Worm (Caenorhabditis elegans) whole organism, L1 larva: Measurements from ENCODE around the gene C50F7.9.

ENCODE experiments used
- C34B4.2 ChIP-seq: sonication (generic microtip); optimal IDR thresholded peaks from 2 replicates; lab custom pipeline; 2017; ENCODE audit warnings: mild to moderate bottlenecking, missing genetic modification characterization, missing compliant biosample characterization
- aha-1 ChIP-seq: fragments of 150-350 bp; optimal IDR thresholded peaks from 2 replicates; lab custom pipeline; 2014; ENCODE audit warnings: missing biosample characterization, missing genetic modification characterization
- aly-2 ChIP-seq: fragments of 150-350 bp; optimal IDR thresholded peaks from 2 replicates; lab custom pipeline; 2014; ENCODE audit warnings: missing biosample characterization, missing genetic modification characterization
- ama-1 ChIP-seq: fragments of 150-350 bp; optimal IDR thresholded peaks from 2 replicates; lab custom pipeline; 2014
- ceh-82 ChIP-seq, 3 experiments: fragments of 150-350 bp in 1 of 3; sonication (generic microtip) in 2 of 3; optimal IDR thresholded peaks; 2 replicates each; lab custom pipeline; 2014 to 2017; ENCODE audit warnings: missing biosample characterization in 3 of 3, missing genetic modification characterization in 3 of 3
- dsc-1 ChIP-seq: sonication (generic microtip); optimal IDR thresholded peaks from 2 replicates; lab custom pipeline; 2016; ENCODE audit warnings: mild to moderate bottlenecking, missing genetic modification characterization, missing compliant biosample characterization
- efl-1 ChIP-seq, 4 experiments: fragments of 150-350 bp; optimal IDR thresholded peaks in 3 of 4; peaks in 1 of 4; 1 replicate in 1 of 4; 2 replicates in 3 of 4; lab custom pipeline; 2014; ENCODE audit warnings: missing biosample characterization in 2 of 4, missing genetic modification characterization in 2 of 4, missing genetic modification reagents in 2 of 4
- elt-2 ChIP-seq: sonication (generic microtip); optimal IDR thresholded peaks from 2 replicates; lab custom pipeline; 2016; ENCODE audit warnings: missing genetic modification characterization, mild to moderate bottlenecking, inconsistent platforms, missing compliant biosample characterization, missing genetic modification reagents
- fkh-8 ChIP-seq: sonication (generic microtip); optimal IDR thresholded peaks from 2 replicates; lab custom pipeline; 2016; ENCODE audit warnings: mild to moderate bottlenecking, missing genetic modification characterization, missing compliant biosample characterization
- grh-1 ChIP-seq: fragments of 200-800 bp; sonication (Bioruptor generic); IDR thresholded peaks from 2 replicates; pipeline ENCODE4 v1.3.6; 2022; ENCODE audit warnings: missing genetic modification reagents, missing genetic modification characterization, missing compliant biosample characterization
- hlh-17 ChIP-seq: fragments of 200-800 bp; sonication (Bioruptor generic); optimal IDR thresholded peaks from 2 replicates; lab custom pipeline; 2018; ENCODE audit warnings: missing genetic modification characterization, mild to moderate bottlenecking, missing compliant biosample characterization, moderate library complexity, borderline replicate concordance
- hlh-4 ChIP-seq: sonication (generic microtip); optimal IDR thresholded peaks from 2 replicates; lab custom pipeline; 2016; ENCODE audit warnings: mild to moderate bottlenecking, missing genetic modification characterization, missing compliant biosample characterization
- irx-1 ChIP-seq: sonication (generic microtip); optimal IDR thresholded peaks from 2 replicates; lab custom pipeline; 2016; ENCODE audit warnings: missing genetic modification characterization, missing compliant biosample characterization
- jun-1 ChIP-seq: fragments of 150-350 bp; optimal IDR thresholded peaks from 2 replicates; lab custom pipeline; 2014; ENCODE audit warnings: missing biosample characterization, missing genetic modification reagents, missing genetic modification characterization
- lin-14 ChIP-seq: fragments of 200-800 bp; sonication (Bioruptor generic); optimal IDR thresholded peaks from 2 replicates; lab custom pipeline; 2018; ENCODE audit warnings: mild to moderate bottlenecking, missing genetic modification characterization, moderate library complexity, missing compliant biosample characterization
- lin-15B ChIP-seq: fragments of 150-350 bp; sonication (generic microtip); optimal IDR thresholded peaks from 3 replicates; lab custom pipeline; 2014; ENCODE audit warnings: missing biosample characterization, missing genetic modification characterization
- lin-39 ChIP-seq: fragments of 150-350 bp; optimal IDR thresholded peaks from 2 replicates; lab custom pipeline; 2014; ENCODE audit warnings: missing biosample characterization, missing genetic modification reagents, missing genetic modification characterization
- lsy-2 ChIP-seq, 2 experiments: fragments of 150-350 bp; optimal IDR thresholded peaks; 2 replicates each; lab custom pipeline; 2014; ENCODE audit warnings: missing biosample characterization in 2 of 2, missing genetic modification characterization in 2 of 2
- mab-9 ChIP-seq: fragments of 200-800 bp; sonication (Bioruptor generic); IDR thresholded peaks from 2 replicates; pipeline ENCODE4 v1.3.6; 2022; ENCODE audit warnings: missing genetic modification reagents, missing genetic modification characterization, missing compliant biosample characterization
- mdl-1 ChIP-seq, 2 experiments: fragments of 150-350 bp; optimal IDR thresholded peaks; 2 replicates each; lab custom pipeline; 2014 to 2017; ENCODE audit warnings: missing biosample characterization in 2 of 2, missing genetic modification characterization in 2 of 2, inconsistent platforms in 1 of 2
- mep-1 ChIP-seq: fragments of 150-350 bp; optimal IDR thresholded peaks from 2 replicates; lab custom pipeline; 2014; ENCODE audit warnings: missing biosample characterization, missing genetic modification characterization
- nhr-19 ChIP-seq: fragments of 200-800 bp; sonication (Bioruptor generic); conservative IDR thresholded peaks from 2 replicates; pipeline ENCODE4 v1.3.6; 2022; ENCODE audit warnings: missing genetic modification characterization, missing compliant biosample characterization
- nhr-20 ChIP-seq: sonication (generic microtip); optimal IDR thresholded peaks from 2 replicates; lab custom pipeline; 2016; ENCODE audit warnings: mild to moderate bottlenecking, missing genetic modification characterization, missing compliant biosample characterization
- nhr-237 ChIP-seq: fragments of 150-350 bp; optimal IDR thresholded peaks from 2 replicates; lab custom pipeline; 2014; ENCODE audit warnings: missing biosample characterization, missing genetic modification characterization
- nhr-77 ChIP-seq: fragments of 150-350 bp; optimal IDR thresholded peaks from 2 replicates; lab custom pipeline; 2014; ENCODE audit warnings: missing biosample characterization, missing genetic modification characterization
- nhr-84 ChIP-seq: sonication (generic microtip); optimal IDR thresholded peaks from 2 replicates; lab custom pipeline; 2017; ENCODE audit warnings: missing biosample characterization, missing genetic modification characterization
- nhr-90 ChIP-seq: sonication (generic microtip); optimal IDR thresholded peaks from 2 replicates; lab custom pipeline; 2016; ENCODE audit warnings: mild to moderate bottlenecking, missing genetic modification characterization, missing compliant biosample characterization; ENCODE audit not compliant: poor library complexity
- pax-3 ChIP-seq: fragments of 200-800 bp; sonication (Bioruptor generic); optimal IDR thresholded peaks from 2 replicates; lab custom pipeline; 2018; ENCODE audit warnings: mild to moderate bottlenecking, missing genetic modification characterization, moderate library complexity, missing compliant biosample characterization
- pqm-1 ChIP-seq: sonication (generic microtip); optimal IDR thresholded peaks from 3 replicates; lab custom pipeline; 2017; ENCODE audit warnings: missing biosample characterization, missing genetic modification characterization
- rnt-1 ChIP-seq: sonication (generic microtip); optimal IDR thresholded peaks from 2 replicates; lab custom pipeline; 2016; ENCODE audit warnings: mild to moderate bottlenecking, missing genetic modification characterization, moderate library complexity, missing compliant biosample characterization
- skn-1 ChIP-seq: fragments of 150-350 bp; optimal IDR thresholded peaks from 2 replicates; lab custom pipeline; 2014; ENCODE audit warnings: missing biosample characterization, missing genetic modification characterization
- snu-23 ChIP-seq: sonication (generic microtip); optimal IDR thresholded peaks from 2 replicates; lab custom pipeline; 2016; ENCODE audit warnings: missing genetic modification characterization, missing compliant biosample characterization
- sox-4 ChIP-seq: sonication (generic microtip); optimal IDR thresholded peaks from 2 replicates; lab custom pipeline; 2016; ENCODE audit warnings: missing genetic modification characterization, missing compliant biosample characterization
- sptf-1 ChIP-seq: fragments of 150-350 bp; optimal IDR thresholded peaks from 2 replicates; lab custom pipeline; 2014; ENCODE audit warnings: missing biosample characterization, missing genetic modification characterization
- swsn-7 ChIP-seq: sonication (generic microtip); optimal IDR thresholded peaks from 2 replicates; lab custom pipeline; 2016; ENCODE audit warnings: missing genetic modification characterization, missing compliant biosample characterization
- unc-130 ChIP-seq: fragments of 150-350 bp; optimal IDR thresholded peaks from 2 replicates; lab custom pipeline; 2017; ENCODE audit warnings: missing biosample characterization, missing genetic modification characterization, inconsistent platforms
- unc-86 ChIP-seq: sonication (generic microtip); optimal IDR thresholded peaks from 2 replicates; lab custom pipeline; 2016; ENCODE audit warnings: missing genetic modification characterization, missing compliant biosample characterization
- vab-15 ChIP-seq: sonication (generic microtip); optimal IDR thresholded peaks from 2 replicates; lab custom pipeline; 2017; ENCODE audit warnings: missing genotype, mild to moderate bottlenecking, missing genetic modification characterization, missing compliant biosample characterization
- xbp-1 ChIP-seq: sonication (generic microtip); optimal IDR thresholded peaks from 2 replicates; lab custom pipeline; 2016; ENCODE audit warnings: missing genetic modification characterization, missing compliant biosample characterization
- zip-4 ChIP-seq: fragments of 200-800 bp; sonication (Bioruptor generic); optimal IDR thresholded peaks from 2 replicates; lab custom pipeline; 2018; ENCODE audit warnings: mild to moderate bottlenecking, missing genetic modification characterization, moderate library complexity, missing compliant biosample characterization
- ztf-11 ChIP-seq, 2 experiments: sonication (generic microtip); optimal IDR thresholded peaks; 2 replicates each; lab custom pipeline; 2016 to 2017; ENCODE audit warnings: missing genetic modification characterization in 2 of 2, missing biosample characterization in 1 of 2, missing compliant biosample characterization in 1 of 2
- ztf-4 ChIP-seq: fragments of 150-350 bp; optimal IDR thresholded peaks from 2 replicates; lab custom pipeline; 2014; ENCODE audit warnings: missing biosample characterization, missing genetic modification characterization

C50F7.9 gene

DNA sequence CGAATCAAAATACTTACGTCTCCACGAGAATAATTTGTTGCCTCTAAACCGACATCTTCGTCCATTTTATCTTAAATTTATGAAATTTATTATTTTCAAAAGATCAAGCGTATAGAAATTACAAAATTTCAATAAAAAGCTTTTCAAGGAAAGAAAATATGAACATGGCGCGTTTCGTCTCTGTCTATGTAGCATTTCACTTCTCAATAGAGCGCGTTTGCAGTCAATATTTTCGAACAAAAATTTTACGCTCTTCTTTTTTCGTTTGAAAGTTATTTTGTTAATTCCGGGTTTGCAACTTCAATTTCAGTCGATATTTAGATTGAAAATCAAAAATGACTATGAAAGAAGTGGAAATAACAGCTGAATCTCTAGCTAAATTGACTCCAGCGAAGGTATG is 42.3 kb upstream of the C50F7.9 start, which contains the start of the genes hcf-1 and swd-2.2 (continued):
- TF ChIP-seq hlh-4 (tag; lab: Kevin White, UChicago) (no peak), xbp-1 (peak; percentile 21), lin-15B (tag; lab: Kevin White, UChicago) (peak; percentile 39), grh-1 (no peak), vab-15 (tag; lab: Kevin White, UChicago) (no peak), rnt-1 (tag; lab: Kevin White, UChicago) (no peak), aha-1 (tag; lab: Kevin White, UChicago) (no peak), pax-3 (tag; lab: Kevin White, UChicago) (no peak), aly-2 (tag; lab: Kevin White, UChicago) (no peak), sox-4 (tag; lab: Kevin White, UChicago) (no peak), irx-1 (tag; lab: Kevin White, UChicago) (no peak), mab-9 (GFP tag; lab: Robert Waterston, UW) (no peak), lin-39 (no peak), nhr-84 (tag; lab: Kevin White, UChicago) (no peak), lin-14 (GFP tag; lab: Kevin White, UChicago) (no peak), sptf-1 (tag; lab: Kevin White, UChicago) (no peak), ztf-4 (tag; lab: Kevin White, UChicago) (no peak), efl-1 (optimal IDR thresholded peaks at IDR 0.05; lab: Kevin White, UChicago) (peak; percentile 33 to 50), efl-1 (GFP tag; optimal IDR thresholded peaks at IDR 0.05 in 1 of 2; lab: Kevin White, UChicago) (peak; percentile 64 to 95), zip-4 (GFP tag; lab: Kevin White, UChicago) (no peak), swsn-7 (no peak), nhr-77 (tag; lab: Kevin White, UChicago) (peak; percentile 27)

- TF ChIP-seq nhr-77 (tag; lab: Kevin White, UChicago), result no peak
- TF ChIP-seq pqm-1 (tag; lab: Kevin White, UChicago), result no peak
- no peak for TF ChIP-seq mdl-1 (tag; optimal IDR thresholded peaks at IDR 0.05; lab: Kevin White, UChicago)
- no peak for TF ChIP-seq vab-15 (tag; lab: Kevin White, UChicago)
- TF ChIP-seq ama-1, result no peak
- no peak for TF ChIP-seq ceh-82 (tag; optimal IDR thresholded peaks at IDR 0.05; lab: Kevin White, UChicago)
- no peak for TF ChIP-seq efl-1 (optimal IDR thresholded peaks at IDR 0.05; lab: Kevin White, UChicago)
- no peak for TF ChIP-seq efl-1 (GFP tag; optimal IDR thresholded peaks at IDR 0.05 in 1 of 2; lab: Kevin White, UChicago)
- no peak for TF ChIP-seq nhr-237 (tag; lab: Kevin White, UChicago)
- no peak for TF ChIP-seq mep-1 (tag; lab: Kevin White, UChicago)
- TF ChIP-seq C34B4.2, result no peak
- TF ChIP-seq unc-86 (tag; lab: Kevin White, UChicago), result no peak
- TF ChIP-seq unc-130 (tag; lab: Kevin White, UChicago), result no peak
- TF ChIP-seq lin-14 (GFP tag; lab: Kevin White, UChicago), result no peak
- TF ChIP-seq lin-15B (tag; lab: Kevin White, UChicago), result no peak
- TF ChIP-seq elt-2, result no peak
- no peak for TF ChIP-seq nhr-90 (tag; lab: Kevin White, UChicago)
- no peak for TF ChIP-seq hlh-4 (tag; lab: Kevin White, UChicago)
- no peak for TF ChIP-seq ztf-11 (tag; optimal IDR thresholded peaks at IDR 0.05; lab: Kevin White, UChicago)
- TF ChIP-seq rnt-1 (tag; lab: Kevin White, UChicago), result no peak
These were observed 38.3 kb upstream of the C50F7.9 start, which contains the start of gene rdl-1 for ce11 chrIV:7770162-7770561. Gene rdl-1, minus strand, starts transcription at chrIV:7770262.

- no peak for TF ChIP-seq zip-4 (GFP tag; lab: Kevin White, UChicago)
- TF ChIP-seq xbp-1, result no peak
- TF ChIP-seq hlh-17 (GFP tag; lab: Kevin White, UChicago), result no peak
- TF ChIP-seq fkh-8, result no peak
- no peak for TF ChIP-seq ceh-82 (tag; optimal IDR thresholded peaks at IDR 0.05; lab: Kevin White, UChicago)
- TF ChIP-seq mdl-1 (tag; optimal IDR thresholded peaks at IDR 0.05; lab: Kevin White, UChicago), result no peak
- TF ChIP-seq nhr-19, result no peak
- no peak for TF ChIP-seq lin-15B (tag; lab: Kevin White, UChicago)
- no peak for TF ChIP-seq ztf-4 (tag; lab: Kevin White, UChicago)
- TF ChIP-seq snu-23 (GFP tag; lab: Kevin White, UChicago), result no peak
- no peak for TF ChIP-seq dsc-1
- TF ChIP-seq jun-1 (tag; lab: Kevin White, UChicago), result no peak
- no peak for TF ChIP-seq skn-1 (tag; lab: Kevin White, UChicago)
- TF ChIP-seq nhr-20 (tag; lab: Kevin White, UChicago), result no peak
- no peak for TF ChIP-seq lsy-2 (tag; optimal IDR thresholded peaks at IDR 0.05; lab: Kevin White, UChicago)
- TF ChIP-seq, all 84 proteins: peak for 0
These were observed 32.5 kb upstream of the C50F7.9 start for ce11 chrIV:7764319-7764718.
